Worm (Caenorhabditis elegans) whole organism, midembryonic: ENCODE data around the gene gpc-1.

Source experiments
- T22C8.4 ChIP-seq: fragments of 200-800 bp; sonication (Bioruptor generic); IDR thresholded peaks from 2 replicates; pipeline ENCODE4 v1.3.6; 2022; ENCODE audit warnings: missing genetic modification characterization, missing compliant biosample characterization
- cog-1 ChIP-seq: sonication (generic microtip); optimal IDR thresholded peaks from 2 replicates; lab custom pipeline; 2016; ENCODE audit warnings: missing genetic modification characterization, missing compliant biosample characterization
- flt-1 ChIP-seq: fragments of 200-800 bp; sonication (Bioruptor generic); IDR thresholded peaks from 2 replicates; pipeline ENCODE4 v1.3.6; 2022; ENCODE audit warnings: missing genetic modification characterization, missing compliant biosample characterization
- klf-2 ChIP-seq: fragments of 200-800 bp; sonication (Bioruptor generic); conservative IDR thresholded peaks from 2 replicates; pipeline ENCODE4 v1.3.6; 2022; ENCODE audit warnings: missing genetic modification reagents, missing genetic modification characterization, missing compliant biosample characterization
- med-1 ChIP-seq: sonication (generic microtip); optimal IDR thresholded peaks from 2 replicates; lab custom pipeline; 2017; ENCODE audit warnings: missing genetic modification characterization, mild to moderate bottlenecking, missing compliant biosample characterization, antibody characterized with exemption, missing genetic modification reagents; ENCODE audit not compliant: insufficient read depth
- ref-1 ChIP-seq: fragments of 200-800 bp; sonication (Bioruptor generic); conservative IDR thresholded peaks from 2 replicates; pipeline ENCODE4 v1.3.6; 2022; ENCODE audit warnings: missing genetic modification reagents, missing genetic modification characterization, missing compliant biosample characterization
- tab-1 ChIP-seq: fragments of 200-800 bp; sonication (Bioruptor generic); IDR thresholded peaks from 2 replicates; pipeline ENCODE4 v1.3.6; 2022; ENCODE audit warnings: missing genetic modification characterization, missing compliant biosample characterization
- ztf-23 ChIP-seq: fragments of 200-800 bp; sonication (Bioruptor generic); IDR thresholded peaks from 2 replicates; pipeline ENCODE4 v1.3.6; 2022; ENCODE audit warnings: missing genetic modification reagents, missing genetic modification characterization, missing compliant biosample characterization
- ztf-29 ChIP-seq: fragments of 200-800 bp; sonication (Bioruptor generic); IDR thresholded peaks from 2 replicates; pipeline ENCODE4 v1.3.6; 2022; ENCODE audit warnings: missing genetic modification reagents, missing genetic modification characterization, missing compliant biosample characterization

Gene gpc-1

ce11 chrX:12852575-12852974, 32.2 kb downstream of the gpc-1 start, which contains the start of gene chd-3:
Gene chd-3, minus strand, starts transcription at chrX:12852601.
- no peak for TF ChIP-seq klf-2 (GFP tag; lab: Robert Waterston, UW)
- TF ChIP-seq ref-1 (GFP tag; lab: Robert Waterston, UW), result no peak
- TF ChIP-seq med-1 (GFP tag; lab: Kevin White, UChicago), result no peak
- no peak for TF ChIP-seq flt-1 (GFP tag; lab: Robert Waterston, UW)
- no peak for TF ChIP-seq cog-1 (tag; lab: Kevin White, UChicago)
- no peak for TF ChIP-seq T22C8.4 (GFP tag; lab: Robert Waterston, UW)
- no peak for TF ChIP-seq tab-1 (GFP tag; lab: Robert Waterston, UW)
- TF ChIP-seq ztf-29 (GFP tag; lab: Robert Waterston, UW), result no peak
- no peak for TF ChIP-seq ztf-23 (GFP tag; lab: Robert Waterston, UW)

DNA sequence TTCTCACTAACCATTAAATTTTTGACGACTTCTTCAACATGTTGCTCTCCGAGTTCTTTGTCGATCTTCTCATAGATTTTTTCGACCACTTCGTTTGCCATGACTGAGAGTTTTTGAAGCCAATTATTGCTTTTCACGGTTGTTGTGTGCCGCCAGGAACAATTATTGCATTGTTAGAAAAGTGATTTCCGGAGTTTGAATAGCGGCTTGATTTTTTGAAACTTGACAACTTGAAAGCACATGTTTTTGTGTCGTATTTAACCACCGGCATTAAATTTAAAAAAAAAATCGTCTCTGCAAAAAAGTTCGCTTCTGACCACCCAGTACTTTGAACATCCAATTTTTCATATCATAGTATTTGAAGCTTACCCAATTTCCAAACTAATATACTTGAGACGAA, 38.7 kb downstream of the gpc-1 start, which contains the start of gene C52G5.3:
Gene C52G5.3 (minus strand): TSS at position 101 of the 400 bp plus-strand sequence.
- TF ChIP-seq flt-1 (GFP tag; lab: Robert Waterston, UW) (no peak), tab-1 (GFP tag; lab: Robert Waterston, UW) (no peak), ztf-23 (GFP tag; lab: Robert Waterston, UW) (no peak), med-1 (GFP tag; lab: Kevin White, UChicago) (no peak)

DNA sequence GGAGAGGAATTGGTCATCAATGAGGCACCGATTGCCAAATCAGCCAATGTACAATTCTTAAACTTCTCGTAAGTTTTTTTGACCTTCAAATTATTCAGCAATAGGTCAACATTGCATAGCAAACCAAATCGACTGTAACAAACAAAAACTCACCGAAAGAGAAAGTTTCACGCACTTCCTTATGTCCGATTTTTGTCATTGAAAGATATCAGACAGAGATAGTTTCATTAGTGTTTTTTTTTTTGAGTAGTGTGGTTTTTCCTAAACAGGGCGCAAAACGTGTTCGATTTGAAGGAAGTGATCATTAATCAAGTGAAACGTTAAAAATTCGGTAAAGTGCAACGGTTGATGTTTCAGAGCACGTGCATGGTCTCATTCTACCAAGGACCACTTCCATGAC, 40.6 kb downstream of the gpc-1 start:
- TF ChIP-seq ztf-23 (GFP tag; lab: Robert Waterston, UW), result no peak
- TF ChIP-seq ztf-29 (GFP tag; lab: Robert Waterston, UW), result no peak
- TF ChIP-seq T22C8.4 (GFP tag; lab: Robert Waterston, UW), result no peak

DNA sequence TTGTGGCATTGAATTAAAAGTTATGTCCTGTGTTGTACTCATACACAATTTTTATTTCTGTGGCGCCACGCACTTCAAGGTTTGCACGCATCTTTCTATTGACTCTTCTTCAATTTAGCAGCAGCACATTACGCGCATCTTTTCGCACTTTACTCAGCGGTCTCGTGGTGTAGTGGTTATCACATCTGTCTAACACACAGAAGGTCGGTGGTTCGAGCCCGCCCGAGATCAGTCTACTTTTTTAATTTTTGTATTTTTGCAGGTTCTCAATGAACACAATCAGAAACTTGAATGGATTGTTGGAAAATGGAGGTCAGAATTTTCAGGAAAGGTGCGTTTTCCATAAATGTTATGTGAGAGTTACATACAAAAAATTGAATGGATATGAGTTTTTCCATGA, 41.3 kb downstream of the gpc-1 start:
- no peak for TF ChIP-seq cog-1 (tag; lab: Kevin White, UChicago)
- peak; percentile 85 for TF ChIP-seq flt-1 (GFP tag; lab: Robert Waterston, UW)
- TF ChIP-seq ref-1 (GFP tag; lab: Robert Waterston, UW), result 0 out of 2 replicates have a peak, but pooled peaks have one; percentile 39
- TF ChIP-seq med-1 (GFP tag; lab: Kevin White, UChicago), result peak; percentile 23
- TF ChIP-seq ztf-23 (GFP tag; lab: Robert Waterston, UW), result peak; percentile 77
- TF ChIP-seq T22C8.4 (GFP tag; lab: Robert Waterston, UW), result peak; percentile 34; the same call in 1 of the 2 replicates
- TF ChIP-seq klf-2 (GFP tag; lab: Robert Waterston, UW), result no peak
- TF ChIP-seq tab-1 (GFP tag; lab: Robert Waterston, UW), result peak; percentile 76
- no peak for TF ChIP-seq ztf-29 (GFP tag; lab: Robert Waterston, UW)

DNA sequence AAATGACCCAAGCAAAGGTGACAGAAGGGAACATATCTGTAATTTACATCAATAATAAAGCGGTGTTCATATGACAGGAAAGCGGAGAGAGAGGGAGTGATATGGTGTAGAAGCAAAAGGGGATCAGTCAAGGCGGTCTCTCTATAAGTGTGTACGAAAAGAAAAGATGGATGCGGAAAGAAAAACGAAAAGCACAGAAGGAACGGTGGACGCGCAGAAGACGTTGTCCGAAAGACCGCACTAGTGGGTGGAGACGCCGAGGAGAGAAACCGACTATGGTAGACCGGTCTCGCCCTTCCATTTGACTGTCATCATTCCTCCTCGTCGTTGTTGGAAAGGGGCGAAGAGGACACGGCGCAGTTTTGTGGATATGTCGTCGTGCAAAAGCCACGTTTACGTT, 41.8 kb downstream of the gpc-1 start, which contains the start of gene C52G5.2:
Gene C52G5.2 (plus strand): TSS at position 301 of the 400 bp plus-strand sequence.
- no peak for TF ChIP-seq cog-1 (tag; lab: Kevin White, UChicago)
- no peak for TF ChIP-seq flt-1 (GFP tag; lab: Robert Waterston, UW)
- TF ChIP-seq ztf-23 (GFP tag; lab: Robert Waterston, UW), result no peak
- no peak for TF ChIP-seq T22C8.4 (GFP tag; lab: Robert Waterston, UW)
- no peak for TF ChIP-seq klf-2 (GFP tag; lab: Robert Waterston, UW)
- TF ChIP-seq ref-1 (GFP tag; lab: Robert Waterston, UW), result no peak
- no peak for TF ChIP-seq med-1 (GFP tag; lab: Kevin White, UChicago)
- no peak for TF ChIP-seq tab-1 (GFP tag; lab: Robert Waterston, UW)
- TF ChIP-seq ztf-29 (GFP tag; lab: Robert Waterston, UW), result no peak

- TF ChIP-seq flt-1 (GFP tag; lab: Robert Waterston, UW), result no peak
- no peak for TF ChIP-seq ztf-23 (GFP tag; lab: Robert Waterston, UW)
Measured at ce11 chrX:12834848-12835247, 49.9 kb downstream of the gpc-1 start.
